Worm (Caenorhabditis elegans) whole organism, young adult: ENCODE measurements around the gene sre-42.

Experiments used
- D2030.7 ChIP-seq: fragments of 200-800 bp; sonication (Bioruptor generic); IDR thresholded peaks from 2 replicates; pipeline ENCODE4 v1.3.6; 2022; ENCODE audit warnings: missing genetic modification reagents, missing genetic modification characterization, missing compliant biosample characterization
- F23B12.7 ChIP-seq: sonication (generic microtip); optimal IDR thresholded peaks from 2 replicates; lab custom pipeline; 2017; ENCODE audit warnings: missing genetic modification characterization, mild to moderate bottlenecking, missing compliant biosample characterization, antibody characterized with exemption, moderate library complexity; ENCODE audit not compliant: insufficient read depth
- F33H1.4 ChIP-seq: fragments of 200-800 bp; sonication (Bioruptor generic); IDR thresholded peaks from 2 replicates; pipeline ENCODE4 v1.3.6; 2022; ENCODE audit warnings: missing genetic modification reagents, missing genetic modification characterization, missing compliant biosample characterization
- F49E8.2 ChIP-seq: sonication (generic microtip); optimal IDR thresholded peaks from 3 replicates; lab custom pipeline; 2017; ENCODE audit warnings: missing genetic modification characterization, mild to moderate bottlenecking, missing compliant biosample characterization, antibody characterized with exemption, moderate library complexity; ENCODE audit not compliant: insufficient read depth
- F57C9.4 ChIP-seq: sonication (generic microtip); optimal IDR thresholded peaks from 2 replicates; lab custom pipeline; 2017; ENCODE audit warnings: mild to moderate bottlenecking, missing genetic modification characterization, missing compliant biosample characterization
- Y53G8AR.9 ChIP-seq: fragments of 200-800 bp; sonication (Bioruptor generic); conservative IDR thresholded peaks from 2 replicates; pipeline ENCODE4 v1.3.6; 2022; ENCODE audit warnings: missing genetic modification reagents, missing genetic modification characterization, missing compliant biosample characterization
- Y56A3A.18 ChIP-seq: fragments of 200-800 bp; sonication (Bioruptor generic); IDR thresholded peaks from 2 replicates; pipeline ENCODE4 v1.3.6; 2022; ENCODE audit warnings: missing genetic modification reagents, missing genetic modification characterization, missing compliant biosample characterization
- Y67H2A.10 ChIP-seq: fragments of 200-800 bp; sonication (Bioruptor generic); conservative IDR thresholded peaks from 2 replicates; pipeline ENCODE4 v1.3.6; 2022; ENCODE audit warnings: missing genetic modification reagents, missing genetic modification characterization, missing compliant biosample characterization
- Y95B8A.8 ChIP-seq: fragments of 200-800 bp; sonication (Bioruptor generic); IDR thresholded peaks from 2 replicates; pipeline ENCODE4 v1.3.6; 2022; ENCODE audit warnings: missing genetic modification reagents, missing genetic modification characterization, missing compliant biosample characterization
- ZK185.1 ChIP-seq: sonication (generic microtip); optimal IDR thresholded peaks from 2 replicates; lab custom pipeline; 2016; ENCODE audit warnings: mild to moderate bottlenecking, missing genetic modification characterization, missing compliant biosample characterization; ENCODE audit not compliant: poor library complexity, severe bottlenecking
- aptf-2 ChIP-seq: fragments of 200-800 bp; sonication (Bioruptor generic); conservative IDR thresholded peaks from 2 replicates; pipeline ENCODE4 v1.3.6; 2022; ENCODE audit warnings: missing genetic modification reagents, missing genetic modification characterization, missing compliant biosample characterization
- aptf-3 ChIP-seq: fragments of 200-800 bp; sonication (Bioruptor generic); IDR thresholded peaks from 2 replicates; pipeline ENCODE4 v1.3.6; 2022; ENCODE audit warnings: missing genetic modification characterization, missing compliant biosample characterization
- attf-3 ChIP-seq: fragments of 200-800 bp; sonication (Bioruptor generic); conservative IDR thresholded peaks from 2 replicates; pipeline ENCODE4 v1.3.6; 2022; ENCODE audit warnings: missing genetic modification reagents, missing genetic modification characterization, missing compliant biosample characterization
- bed-1 ChIP-seq: fragments of 200-800 bp; sonication (Bioruptor generic); IDR thresholded peaks from 2 replicates; pipeline ENCODE4 v1.3.6; 2022; ENCODE audit warnings: missing genetic modification reagents, missing genetic modification characterization, missing compliant biosample characterization
- cebp-1 ChIP-seq, 2 experiments: fragments of 200-800 bp in 1 of 2; sonication (Bioruptor generic) in 1 of 2; sonication (generic microtip) in 1 of 2; IDR thresholded peaks in 1 of 2; optimal IDR thresholded peaks in 1 of 2; 2 replicates each; pipeline versions ENCODE4 v1.3.6 to Lab custom; 2017 to 2022; ENCODE audit warnings: missing compliant biosample characterization in 2 of 2, missing genetic modification characterization in 2 of 2, mild to moderate bottlenecking in 1 of 2, missing genetic modification reagents in 1 of 2, moderate library complexity in 1 of 2
- ceh-40 ChIP-seq: fragments of 200-800 bp; sonication (Bioruptor generic); IDR thresholded peaks from 2 replicates; pipeline ENCODE4 v1.3.6; 2022; ENCODE audit warnings: missing genetic modification characterization, missing compliant biosample characterization
- ceh-58 ChIP-seq: fragments of 200-800 bp; sonication (Bioruptor generic); IDR thresholded peaks from 2 replicates; pipeline ENCODE4 v1.3.6; 2022; ENCODE audit warnings: missing genetic modification characterization, missing compliant biosample characterization
- dox-1 ChIP-seq: fragments of 200-800 bp; sonication (Bioruptor generic); IDR thresholded peaks from 2 replicates; pipeline ENCODE4 v1.3.6; 2022; ENCODE audit warnings: missing genetic modification reagents, missing genetic modification characterization, missing compliant biosample characterization
- egrh-3 ChIP-seq: fragments of 200-800 bp; sonication (Bioruptor generic); IDR thresholded peaks from 2 replicates; pipeline ENCODE4 v1.3.6; 2022; ENCODE audit warnings: missing genetic modification reagents, missing genetic modification characterization, missing compliant biosample characterization
- ets-4 ChIP-seq: fragments of 200-800 bp; sonication (Bioruptor generic); optimal IDR thresholded peaks from 2 replicates; lab custom pipeline; 2018; ENCODE audit warnings: mild to moderate bottlenecking, missing genetic modification characterization, missing compliant biosample characterization
- fkh-3 ChIP-seq: sonication (generic microtip); optimal IDR thresholded peaks from 2 replicates; lab custom pipeline; 2016; ENCODE audit warnings: mild to moderate bottlenecking, missing genetic modification characterization, missing compliant biosample characterization
- him-1 ChIP-seq: sonication (generic microtip); optimal IDR thresholded peaks from 2 replicates; lab custom pipeline; 2016; ENCODE audit warnings: missing genotype, missing genetic modification reagents, missing genetic modification characterization, missing compliant biosample characterization
- hlh-12 ChIP-seq: sonication (generic microtip); optimal IDR thresholded peaks from 2 replicates; lab custom pipeline; 2016; ENCODE audit warnings: missing genetic modification characterization, missing compliant biosample characterization
- hlh-26 ChIP-seq: fragments of 200-800 bp; sonication (Bioruptor generic); conservative IDR thresholded peaks from 2 replicates; pipeline ENCODE4 v1.3.6; 2022; ENCODE audit warnings: missing genetic modification reagents, missing genetic modification characterization, missing compliant biosample characterization
- hmg-1.2 ChIP-seq: fragments of 200-800 bp; sonication (Bioruptor generic); IDR thresholded peaks from 2 replicates; pipeline ENCODE4 v1.3.6; 2022; ENCODE audit warnings: missing genetic modification reagents, missing genetic modification characterization, missing compliant biosample characterization
- lin-26 ChIP-seq: fragments of 200-800 bp; sonication (Bioruptor generic); IDR thresholded peaks from 2 replicates; pipeline ENCODE4 v1.3.6; 2022; ENCODE audit warnings: missing genetic modification reagents, missing genetic modification characterization, missing compliant biosample characterization
- lsl-1 ChIP-seq: fragments of 200-800 bp; sonication (Bioruptor generic); optimal IDR thresholded peaks from 2 replicates; lab custom pipeline; 2018; ENCODE audit warnings: mild to moderate bottlenecking, missing genetic modification characterization, moderate library complexity, missing compliant biosample characterization
- mes-4 ChIP-seq: sonication (generic microtip); optimal IDR thresholded peaks from 2 replicates; lab custom pipeline; 2016; ENCODE audit warnings: missing genotype, missing genetic modification characterization, missing compliant biosample characterization
- nfya-1 ChIP-seq: sonication (generic microtip); optimal IDR thresholded peaks from 2 replicates; lab custom pipeline; 2017; ENCODE audit warnings: antibody characterized with exemption, missing compliant biosample characterization, missing genetic modification characterization, borderline replicate concordance; ENCODE audit not compliant: insufficient read depth
- nfya-2 ChIP-seq: fragments of 200-800 bp; sonication (Bioruptor generic); IDR thresholded peaks from 2 replicates; pipeline ENCODE4 v1.3.6; 2022; ENCODE audit warnings: missing genetic modification reagents, missing genetic modification characterization, missing compliant biosample characterization
- nfyb-1 ChIP-seq: fragments of 200-800 bp; sonication (Bioruptor generic); IDR thresholded peaks from 2 replicates; pipeline ENCODE4 v1.3.6; 2022; ENCODE audit warnings: missing genetic modification reagents, missing genetic modification characterization, missing compliant biosample characterization
- nhr-27 ChIP-seq: fragments of 200-800 bp; sonication (Bioruptor generic); optimal IDR thresholded peaks from 2 replicates; lab custom pipeline; 2018; ENCODE audit warnings: mild to moderate bottlenecking, missing genetic modification characterization, moderate library complexity, missing compliant biosample characterization
- nhr-90 ChIP-seq: sonication (generic microtip); optimal IDR thresholded peaks from 2 replicates; lab custom pipeline; 2016; ENCODE audit warnings: missing genotype, mild to moderate bottlenecking, missing genetic modification characterization, missing compliant biosample characterization
- pha-4 ChIP-seq: fragments of 150-350 bp; sonication (generic microtip); optimal IDR thresholded peaks from 2 replicates; lab custom pipeline; 2014; ENCODE audit warnings: missing biosample characterization, missing genetic modification reagents, missing genetic modification characterization
- rcor-1 ChIP-seq: fragments of 200-800 bp; sonication (Bioruptor generic); IDR thresholded peaks from 2 replicates; pipeline ENCODE4 v1.3.6; 2022; ENCODE audit warnings: missing genetic modification reagents, missing genetic modification characterization, missing compliant biosample characterization
- rpc-1 ChIP-seq, 2 experiments: fragments of 150-350 bp in 1 of 2; sonication (generic microtip) in 1 of 2; optimal IDR thresholded peaks; 2 replicates each; lab custom pipeline; 2014 to 2018; ENCODE audit warnings: missing biosample characterization in 1 of 2, missing genetic modification characterization in 1 of 2, missing genetic modification reagents in 1 of 2, missing genotype in 1 of 2
- sea-2 ChIP-seq: fragments of 200-800 bp; sonication (Bioruptor generic); IDR thresholded peaks from 2 replicates; pipeline ENCODE4 v1.3.6; 2022; ENCODE audit warnings: missing genetic modification characterization, missing compliant biosample characterization
- somi-1 ChIP-seq: fragments of 200-800 bp; sonication (Bioruptor generic); optimal IDR thresholded peaks from 2 replicates; lab custom pipeline; 2018; ENCODE audit warnings: mild to moderate bottlenecking, missing genetic modification characterization, missing compliant biosample characterization
- sptf-2 ChIP-seq: fragments of 200-800 bp; sonication (Bioruptor generic); optimal IDR thresholded peaks from 2 replicates; lab custom pipeline; 2018; ENCODE audit warnings: mild to moderate bottlenecking, missing genetic modification characterization, missing compliant biosample characterization
- tbp1 ChIP-seq: fragments of 200-800 bp; sonication (Bioruptor generic); optimal IDR thresholded peaks from 2 replicates; lab custom pipeline; 2018; ENCODE audit warnings: mild to moderate bottlenecking, missing genetic modification characterization, missing compliant biosample characterization
- zfh-2 ChIP-seq: fragments of 200-800 bp; sonication (Bioruptor generic); conservative IDR thresholded peaks from 2 replicates; pipeline ENCODE4 v1.3.6; 2022; ENCODE audit warnings: missing genetic modification reagents, missing genetic modification characterization, missing compliant biosample characterization
- ztf-25 ChIP-seq: fragments of 200-800 bp; sonication (Bioruptor generic); IDR thresholded peaks from 2 replicates; pipeline ENCODE4 v1.3.6; 2022; ENCODE audit warnings: missing genetic modification reagents, missing genetic modification characterization, missing compliant biosample characterization
- ztf-28 ChIP-seq: fragments of 200-800 bp; sonication (Bioruptor generic); IDR thresholded peaks from 2 replicates; pipeline ENCODE4 v1.3.6; 2022; ENCODE audit warnings: missing genetic modification reagents, missing genetic modification characterization, missing compliant biosample characterization
- ztf-6 ChIP-seq: fragments of 200-800 bp; sonication (Bioruptor generic); IDR thresholded peaks from 2 replicates; pipeline ENCODE4 v1.3.6; 2022; ENCODE audit warnings: missing genetic modification reagents, missing genetic modification characterization, missing compliant biosample characterization

sre-42 gene

DNA sequence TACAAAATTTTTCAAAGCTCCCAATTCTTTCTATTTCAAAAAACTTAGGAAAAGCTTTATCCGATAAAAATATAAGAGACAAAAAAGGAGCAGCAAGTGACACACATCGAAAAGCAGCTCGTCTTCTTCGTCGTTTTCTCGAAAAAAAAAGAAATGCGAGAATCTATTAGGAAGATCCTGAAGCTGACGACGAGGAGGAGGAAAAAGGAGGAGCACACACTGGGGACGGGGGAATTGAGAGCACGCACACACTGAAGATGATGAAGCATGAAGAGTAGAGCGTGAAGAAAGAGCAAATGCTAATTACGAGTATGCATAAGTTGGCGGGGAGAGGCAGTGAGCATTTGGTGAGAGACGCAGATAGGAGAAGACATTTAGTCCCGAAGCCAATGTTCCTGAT, 12.8 kb downstream of the sre-42 start:
- TF ChIP-seq bed-1 (GFP tag; lab: Robert Waterston, UW), result no peak
- TF ChIP-seq nhr-27 (tag; lab: Kevin White, UChicago), result no peak
- TF ChIP-seq ztf-6, result no peak
- no peak for TF ChIP-seq F57C9.4
- TF ChIP-seq nfya-2 (GFP tag; lab: Robert Waterston, UW), result no peak
- no peak for TF ChIP-seq fkh-3 (tag; lab: Kevin White, UChicago)
- no peak for TF ChIP-seq ceh-40
- TF ChIP-seq F23B12.7 (tag; lab: Kevin White, UChicago), result no peak
- TF ChIP-seq Y67H2A.10 (GFP tag; lab: Robert Waterston, UW), result no peak
- no peak for TF ChIP-seq F49E8.2 (tag; lab: Kevin White, UChicago)
- no peak for TF ChIP-seq ets-4 (GFP tag; lab: Kevin White, UChicago)
- TF ChIP-seq sea-2, result no peak
- TF ChIP-seq lin-26 (GFP tag; lab: Robert Waterston, UW), result no peak
- TF ChIP-seq hlh-26 (GFP tag; lab: Robert Waterston, UW), result no peak
- no peak for TF ChIP-seq ceh-58
- TF ChIP-seq hlh-12 (tag; lab: Kevin White, UChicago), result no peak
- no peak for TF ChIP-seq mes-4 (tag; lab: Kevin White, UChicago)
- TF ChIP-seq sptf-2 (GFP tag; lab: Kevin White, UChicago), result no peak
- no peak for TF ChIP-seq egrh-3
- no peak for TF ChIP-seq F33H1.4 (GFP tag; lab: Robert Waterston, UW)
- TF ChIP-seq, all 124 proteins: peak for 0

- TF ChIP-seq Y56A3A.18 (no peak), egrh-3 (peak; percentile 55; the same call in 1 of the 2 replicates), somi-1 (GFP tag; lab: Kevin White, UChicago) (no peak), ZK185.1 (no peak), ztf-28 (GFP tag; lab: Robert Waterston, UW) (no peak), aptf-2 (GFP tag; lab: Robert Waterston, UW) (no peak), nfya-1 (tag; lab: Kevin White, UChicago) (no peak), pha-4 (no peak), cebp-1 (GFP tag; IDR thresholded peaks at IDR 0.05; lab: Robert Waterston, UW) (no peak), cebp-1 (tag; optimal IDR thresholded peaks at IDR 0.05; lab: Kevin White, UChicago) (peak; percentile 9), zfh-2 (peak; percentile 94)
Observed at ce11 chrII:12369202-12369601, 17.5 kb downstream of the sre-42 start.

DNA sequence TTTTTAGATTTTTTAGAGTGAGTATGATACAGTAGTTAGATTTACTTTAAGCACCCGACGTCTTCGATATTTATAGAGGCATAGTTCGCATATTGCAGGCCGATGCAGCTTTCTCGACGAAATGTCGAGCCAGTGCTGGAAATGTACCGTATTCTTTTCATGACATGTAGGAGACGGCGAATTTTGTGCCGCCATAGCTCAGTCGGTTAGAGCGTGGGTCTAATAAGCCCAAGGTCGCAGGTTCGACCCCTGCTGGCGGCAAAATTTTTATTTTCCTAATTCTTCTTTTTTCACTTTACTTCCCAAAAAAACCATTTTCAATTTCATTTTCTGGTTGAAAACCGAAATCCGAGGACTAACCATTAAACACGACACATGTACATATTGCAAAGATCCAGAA, 24.4 kb downstream of the sre-42 start:
- 0 out of 2 replicates have a peak, but pooled peaks have one; percentile 17 for TF ChIP-seq Y95B8A.8 (GFP tag; lab: Robert Waterston, UW)
- TF ChIP-seq D2030.7, result peak; percentile 67
- no peak for TF ChIP-seq cebp-1 (GFP tag; IDR thresholded peaks at IDR 0.05; lab: Robert Waterston, UW)
- TF ChIP-seq cebp-1 (tag; optimal IDR thresholded peaks at IDR 0.05; lab: Kevin White, UChicago), result peak; percentile 17
- TF ChIP-seq nfyb-1 (GFP tag; lab: Robert Waterston, UW), result peak; percentile 72; the same call in 1 of the 2 replicates
- TF ChIP-seq ztf-6, result no peak
- no peak for TF ChIP-seq ets-4 (GFP tag; lab: Kevin White, UChicago)
- TF ChIP-seq F33H1.4 (GFP tag; lab: Robert Waterston, UW), result 0 out of 2 replicates have a peak, but pooled peaks have one; percentile 33
- TF ChIP-seq tbp1 (GFP tag; lab: Kevin White, UChicago), result peak; percentile 89
- TF ChIP-seq dox-1, result peak; percentile 38; the same call in 1 of the 2 replicates
- peak; percentile 52 for TF ChIP-seq rpc-1 (optimal IDR thresholded peaks at IDR 0.05; lab: Kevin White, UChicago)
- peak; percentile 75 for TF ChIP-seq rpc-1 (tag; optimal IDR thresholded peaks at IDR 0.05; lab: Kevin White, UChicago)
- peak; percentile 48 for TF ChIP-seq him-1 (tag; lab: Kevin White, UChicago)
- TF ChIP-seq ztf-25 (GFP tag; lab: Robert Waterston, UW), result peak; percentile 14; the same call in 1 of the 2 replicates
- TF ChIP-seq aptf-3, result no peak
- TF ChIP-seq hmg-1.2 (GFP tag; lab: Robert Waterston, UW), result peak; percentile 42; the same call in 1 of the 2 replicates
- peak; percentile 15 for TF ChIP-seq lsl-1
- TF ChIP-seq F23B12.7 (tag; lab: Kevin White, UChicago), result peak; percentile 56
- TF ChIP-seq Y53G8AR.9 (GFP tag; lab: Robert Waterston, UW), result no peak
- 0 out of 2 replicates have a peak, but pooled peaks have one; percentile 30 for TF ChIP-seq rcor-1 (GFP tag; lab: Robert Waterston, UW)
- peak; percentile 30 for TF ChIP-seq nhr-90
- no peak for TF ChIP-seq attf-3 (GFP tag; lab: Robert Waterston, UW)
